Fruit fly (Drosophila melanogaster) whole organism, embryonic: ENCODE results near the gene RpL21.

ENCODE experiments used
- ATbp ChIP-seq: fragments of 200-800 bp; sonication (Bioruptor generic); optimal IDR thresholded peaks from 2 replicates; lab custom pipeline; 2017; ENCODE audit warnings: missing biosample characterization, mild to moderate bottlenecking, missing genetic modification characterization, missing genetic modification reagents
- Adf1 ChIP-seq: fragments of 200-800 bp; sonication (Bioruptor generic); IDR thresholded peaks from 2 replicates; pipeline ENCODE4 v1.3.6; 2022; ENCODE audit warnings: missing biosample characterization, missing genetic modification characterization
- Bgb ChIP-seq: fragments of 200-800 bp; sonication (Bioruptor generic); IDR thresholded peaks from 2 replicates; pipeline ENCODE4 v1.3.6; 2022; ENCODE audit warnings: missing biosample characterization, missing genetic modification characterization; ENCODE audit not compliant: partially characterized antibody
- C15 ChIP-seq: fragments of 200-800 bp; sonication (Bioruptor generic); IDR thresholded peaks from 3 replicates; pipeline ENCODE4 v1.3.6; 2022; ENCODE audit warnings: missing biosample characterization, missing genetic modification characterization
- CG10462 ChIP-seq: fragments of 200-800 bp; sonication (Bioruptor generic); optimal IDR thresholded peaks from 2 replicates; lab custom pipeline; 2016; ENCODE audit warnings: missing biosample characterization, missing genetic modification characterization
- CG10543 ChIP-seq: fragments of 200-800 bp; sonication (Bioruptor generic); optimal IDR thresholded peaks from 3 replicates; lab custom pipeline; 2017; ENCODE audit warnings: missing biosample characterization, mild to moderate bottlenecking, missing genetic modification characterization, moderate library complexity
- CG11247 ChIP-seq: fragments of 200-800 bp; sonication (Bioruptor generic); IDR thresholded peaks from 2 replicates; pipeline ENCODE4 v1.3.6; 2022; ENCODE audit warnings: missing biosample characterization, missing genetic modification characterization
- CG11560 ChIP-seq: fragments of 200-800 bp; sonication (Bioruptor generic); IDR thresholded peaks from 3 replicates; pipeline ENCODE4 v1.3.6; 2022; ENCODE audit warnings: missing biosample characterization, missing genetic modification characterization
- CG14667 ChIP-seq: fragments of 200-800 bp; sonication (Bioruptor generic); IDR thresholded peaks from 2 replicates; pipeline ENCODE4 v1.3.6; 2022; ENCODE audit warnings: missing biosample characterization, missing genetic modification characterization
- CG14860 ChIP-seq: fragments of 200-800 bp; sonication (Bioruptor generic); IDR thresholded peaks from 3 replicates; pipeline ENCODE4 v1.3.6; 2022; ENCODE audit warnings: missing biosample characterization, missing genetic modification characterization; ENCODE audit not compliant: partially characterized antibody
- CG15514 ChIP-seq: fragments of 200-800 bp; sonication (Bioruptor generic); optimal IDR thresholded peaks from 3 replicates; lab custom pipeline; 2017; ENCODE audit warnings: missing biosample characterization, missing genetic modification characterization, mild to moderate bottlenecking, moderate library complexity, missing genetic modification reagents
- CG18764 ChIP-seq: fragments of 200-800 bp; sonication (Bioruptor generic); optimal IDR thresholded peaks from 3 replicates; lab custom pipeline; 2016; ENCODE audit warnings: missing biosample characterization, missing genetic modification characterization
- CG30020 ChIP-seq: fragments of 200-800 bp; optimal IDR thresholded peaks from 2 replicates; lab custom pipeline; 2019; ENCODE audit warnings: missing biosample characterization, mild to moderate bottlenecking, missing genetic modification characterization, moderate library complexity
- CG6683 ChIP-seq: fragments of 200-800 bp; sonication (Bioruptor generic); optimal IDR thresholded peaks from 2 replicates; lab custom pipeline; 2017; ENCODE audit warnings: missing biosample characterization, mild to moderate bottlenecking, missing genetic modification characterization, missing genetic modification reagents
- CG7357 ChIP-seq: fragments of 200-800 bp; sonication (Bioruptor generic); IDR thresholded peaks from 3 replicates; pipeline ENCODE4 v1.3.6; 2022; ENCODE audit warnings: missing biosample characterization, missing genetic modification characterization
- CG8089 ChIP-seq: fragments of 200-800 bp; sonication (Bioruptor generic); optimal IDR thresholded peaks from 3 replicates; lab custom pipeline; 2016; ENCODE audit warnings: missing biosample characterization, missing genetic modification characterization
- CG9215 ChIP-seq: fragments of 200-800 bp; sonication (Bioruptor generic); IDR thresholded peaks from 2 replicates; pipeline ENCODE4 v1.3.6; 2022; ENCODE audit warnings: missing biosample characterization, missing genetic modification characterization
- Dbx ChIP-seq: fragments of 200-800 bp; sonication (Bioruptor generic); IDR thresholded peaks from 3 replicates; pipeline ENCODE4 v1.3.6; 2022; ENCODE audit warnings: missing biosample characterization, missing genetic modification characterization
- Dref ChIP-seq: fragments of 200-800 bp; sonication (Bioruptor generic); IDR thresholded peaks from 2 replicates; pipeline ENCODE4 v1.3.6; 2022; ENCODE audit warnings: missing biosample characterization, missing genetic modification characterization
- E2f1 ChIP-seq: fragments of 200-800 bp; sonication (Bioruptor generic); IDR thresholded peaks from 2 replicates; pipeline ENCODE4 v1.3.6; 2022; ENCODE audit warnings: missing biosample characterization, missing genetic modification characterization
- Fer1 ChIP-seq: fragments of 200-800 bp; sonication (Bioruptor generic); optimal IDR thresholded peaks from 2 replicates; lab custom pipeline; 2017; ENCODE audit warnings: missing biosample characterization, mild to moderate bottlenecking, missing genetic modification characterization
- MBD-R2 ChIP-seq: fragments of 200-800 bp; sonication (Bioruptor generic); IDR thresholded peaks from 2 replicates; pipeline ENCODE4 v1.3.6; 2022; ENCODE audit warnings: missing biosample characterization, missing genetic modification characterization
- Mrtf ChIP-seq: fragments of 200-800 bp; sonication (Bioruptor generic); IDR thresholded peaks from 3 replicates; pipeline ENCODE4 v1.3.6; 2022; ENCODE audit warnings: missing biosample characterization, missing genetic modification characterization
- Myb ChIP-seq: fragments of 200-800 bp; sonication (Bioruptor generic); optimal IDR thresholded peaks from 2 replicates; lab custom pipeline; 2016; ENCODE audit warnings: missing biosample characterization, missing genetic modification characterization
- Rx ChIP-seq: fragments of 200-800 bp; sonication (Bioruptor generic); IDR thresholded peaks from 2 replicates; pipeline ENCODE4 v1.3.6; 2022; ENCODE audit warnings: missing biosample characterization, missing genetic modification characterization
- aop ChIP-seq: fragments of 200-800 bp; sonication (Bioruptor generic); IDR thresholded peaks from 2 replicates; pipeline ENCODE4 v1.3.6; 2022; ENCODE audit warnings: missing biosample characterization, missing genetic modification characterization
- ap ChIP-seq: fragments of 200-800 bp; sonication (Bioruptor generic); IDR thresholded peaks from 2 replicates; pipeline ENCODE4 v1.3.6; 2022; ENCODE audit warnings: missing biosample characterization, missing genetic modification characterization
- ase ChIP-seq: fragments of 200-800 bp; sonication (Bioruptor generic); IDR thresholded peaks from 3 replicates; pipeline ENCODE4 v1.3.6; 2022; ENCODE audit warnings: missing biosample characterization, missing genetic modification characterization
- bcd ChIP-seq: fragments of 200-800 bp; sonication (Bioruptor generic); optimal IDR thresholded peaks from 2 replicates; lab custom pipeline; 2017; ENCODE audit warnings: missing biosample characterization, mild to moderate bottlenecking, missing genetic modification characterization
- bsh ChIP-seq, 2 experiments: fragments of 200-800 bp; sonication (Bioruptor generic); optimal IDR thresholded peaks; 2 replicates each; lab custom pipeline; 2017 to 2018; ENCODE audit warnings: mild to moderate bottlenecking in 2 of 2, missing biosample characterization in 2 of 2, missing genetic modification characterization in 2 of 2, moderate library complexity in 1 of 2
- cas ChIP-seq: fragments of 200-800 bp; sonication (Bioruptor generic); IDR thresholded peaks from 2 replicates; pipeline ENCODE4 v1.3.6; 2022; ENCODE audit warnings: missing biosample characterization, missing genetic modification characterization
- dan ChIP-seq: fragments of 200-800 bp; sonication (Bioruptor generic); IDR thresholded peaks from 2 replicates; pipeline ENCODE4 v1.3.6; 2022; ENCODE audit warnings: missing biosample characterization, missing genetic modification characterization
- dati ChIP-seq: fragments of 200-800 bp; sonication (Bioruptor generic); IDR thresholded peaks from 2 replicates; pipeline ENCODE4 v1.3.6; 2022; ENCODE audit warnings: missing biosample characterization, missing genetic modification characterization
- gt ChIP-seq: fragments of 200-800 bp; sonication (Bioruptor generic); IDR thresholded peaks from 2 replicates; pipeline ENCODE4 v1.3.6; 2022; ENCODE audit warnings: missing biosample characterization, missing genetic modification characterization
- knrl ChIP-seq: fragments of 200-800 bp; sonication (Bioruptor generic); IDR thresholded peaks from 3 replicates; pipeline ENCODE4 v1.3.6; 2022; ENCODE audit warnings: missing biosample characterization, missing genetic modification characterization; ENCODE audit not compliant: partially characterized antibody
- lola ChIP-seq, 3 experiments: fragments of >200 bp in 2 of 3; fragments of 200-800 bp in 1 of 3; sonication (Bioruptor generic) in 1 of 3; optimal IDR thresholded peaks; 2 replicates each; lab custom pipeline; 2017 to 2019; ENCODE audit warnings: missing biosample characterization in 3 of 3, missing genetic modification characterization in 3 of 3, mild to moderate bottlenecking in 1 of 3, moderate library complexity in 1 of 3
- nau ChIP-seq: fragments of 200-800 bp; sonication (Bioruptor generic); optimal IDR thresholded peaks from 3 replicates; lab custom pipeline; 2017; ENCODE audit warnings: missing biosample characterization, mild to moderate bottlenecking, missing genetic modification characterization, missing genetic modification reagents
- ranshi ChIP-seq: fragments of 200-800 bp; sonication (Bioruptor generic); IDR thresholded peaks from 2 replicates; pipeline ENCODE4 v1.3.6; 2022; ENCODE audit warnings: missing biosample characterization, missing genetic modification characterization
- sisA ChIP-seq: fragments of 200-800 bp; sonication (Bioruptor generic); IDR thresholded peaks from 2 replicates; pipeline ENCODE4 v1.3.6; 2022; ENCODE audit warnings: missing biosample characterization, missing genetic modification characterization
- slbo ChIP-seq: fragments of 200-800 bp; sonication (Bioruptor generic); IDR thresholded peaks from 2 replicates; pipeline ENCODE4 v1.3.6; 2022; ENCODE audit warnings: missing biosample characterization, missing genetic modification characterization
- ssp ChIP-seq: fragments of 200-800 bp; sonication (Bioruptor generic); IDR thresholded peaks from 2 replicates; pipeline ENCODE4 v1.3.6; 2022; ENCODE audit warnings: missing biosample characterization, missing genetic modification characterization
- tll ChIP-seq, 2 experiments: fragments of 200-800 bp in 1 of 2; fragments of >200 bp in 1 of 2; sonication (Bioruptor generic) in 1 of 2; optimal IDR thresholded peaks; 2 replicates each; lab custom pipeline; 2017 to 2019; ENCODE audit warnings: missing biosample characterization in 2 of 2, missing genetic modification characterization in 2 of 2, mild to moderate bottlenecking in 1 of 2, moderate library complexity in 1 of 2
- vnd ChIP-seq: fragments of 200-800 bp; sonication (Bioruptor generic); IDR thresholded peaks from 3 replicates; pipeline ENCODE4 v1.3.6; 2022; ENCODE audit warnings: missing biosample characterization, missing genetic modification characterization; ENCODE audit not compliant: partially characterized antibody
- zfh1 ChIP-seq: fragments of 200-800 bp; sonication (Bioruptor generic); IDR thresholded peaks from 3 replicates; pipeline ENCODE4 v1.3.6; 2022; ENCODE audit warnings: missing biosample characterization, missing genetic modification characterization

Gene RpL21

DNA sequence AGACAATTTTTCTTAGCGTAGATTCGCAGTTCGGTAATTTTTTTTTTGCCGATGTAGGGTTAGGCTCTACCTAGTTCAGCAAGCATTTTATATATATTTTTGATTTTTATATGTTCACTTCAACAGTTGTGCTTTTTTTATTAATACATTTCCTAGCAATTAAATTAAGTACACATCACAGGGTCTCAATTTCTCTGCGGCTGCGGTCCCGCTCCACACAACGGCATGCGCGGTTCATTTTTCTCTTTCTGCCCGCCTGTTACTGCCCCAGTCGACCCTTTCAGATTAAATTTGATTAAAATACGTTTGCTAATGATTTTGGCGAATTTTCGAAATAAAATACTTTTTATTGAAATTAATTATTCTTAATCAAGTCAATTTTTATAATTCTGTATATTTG, 45.1 kb upstream of the RpL21 start (continued):
- TF ChIP-seq Myb (no peak), sisA (GFP tag; lab: Robert Waterston, UW) (no peak), CG10543 (GFP tag; lab: Kevin White, UChicago) (no peak), lola (GFP tag; optimal IDR thresholded peaks at IDR 0.05; lab: Kevin White, UChicago) (no peak), bcd (no peak), ATbp (GFP tag; lab: Kevin White, UChicago) (no peak), Mrtf (GFP tag; lab: Robert Waterston, UW) (no peak), CG30020 (peak; percentile 87), bsh (GFP tag; optimal IDR thresholded peaks at IDR 0.05; lab: Kevin White, UChicago) (no peak), CG6683 (GFP tag; lab: Kevin White, UChicago) (no peak), Fer1 (GFP tag; lab: Kevin White, UChicago) (no peak), Dbx (GFP tag; lab: Robert Waterston, UW) (no peak), nau (GFP tag; lab: Kevin White, UChicago) (no peak), CG9215 (GFP tag; lab: Robert Waterston, UW) (no peak), Adf1 (GFP tag; lab: Robert Waterston, UW) (no peak), CG8089 (GFP tag; lab: Kevin White, UChicago) (no peak), aop (GFP tag; lab: Robert Waterston, UW) (no peak)
- TF ChIP-seq, all 482 proteins: peak for 5

DNA sequence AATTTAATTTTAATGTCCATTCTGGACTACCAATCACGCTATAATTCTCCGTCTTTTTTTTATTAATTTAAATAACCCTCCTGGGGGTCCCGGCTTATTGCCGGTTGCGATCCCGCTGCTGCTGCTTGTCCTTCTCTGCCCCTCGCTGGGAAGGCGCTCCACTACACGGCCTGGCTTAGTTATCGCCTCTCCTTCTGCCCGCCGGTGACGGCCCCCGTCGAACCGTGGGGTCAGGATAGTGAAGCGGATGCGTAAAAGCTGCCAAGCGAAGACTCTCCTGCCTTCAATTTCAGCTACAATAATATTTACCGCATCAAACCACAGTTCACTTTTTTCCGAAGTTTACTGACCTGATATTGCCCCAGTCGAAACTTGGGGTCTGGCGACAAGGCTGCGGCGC, 34.2 kb upstream of the RpL21 start:
- TF ChIP-seq knrl (GFP tag; lab: Robert Waterston, UW): peak; percentile 25; the same call in 2 of the 3 replicates
- TF ChIP-seq gt: 0 out of 2 replicates have a peak, but pooled peaks have one; percentile 13
- 0 out of 2 replicates have a peak, but pooled peaks have one; percentile 26 for TF ChIP-seq CG14667
- TF ChIP-seq CG11247 (GFP tag; lab: Robert Waterston, UW): 0 out of 2 replicates have a peak, but pooled peaks have one; percentile 55
- peak; percentile 34; the same call in 1 of the 2 replicates for TF ChIP-seq Dref (GFP tag; lab: Robert Waterston, UW)
- TF ChIP-seq CG9215 (GFP tag; lab: Robert Waterston, UW): peak; percentile 34; the same call in 1 of the 2 replicates
- TF ChIP-seq Rx (GFP tag; lab: Robert Waterston, UW): 0 out of 2 replicates have a peak, but pooled peaks have one; percentile 12
- peak; percentile 22; the same call in 1 of the 2 replicates for TF ChIP-seq ranshi (GFP tag; lab: Robert Waterston, UW)
- peak; percentile 43; the same call in 1 of the 2 replicates for TF ChIP-seq ssp
- no peak for TF ChIP-seq slbo (GFP tag; lab: Robert Waterston, UW)
- TF ChIP-seq dati (GFP tag; lab: Robert Waterston, UW): 0 out of 2 replicates have a peak, but pooled peaks have one; percentile 11
- TF ChIP-seq MBD-R2 (GFP tag; lab: Robert Waterston, UW): no peak
- TF ChIP-seq CG11560 (tag; lab: Robert Waterston, UW): peak; percentile 18; the same call in 1 of the 3 replicates
- TF ChIP-seq Bgb (GFP tag; lab: Robert Waterston, UW): no peak
- 0 out of 3 replicates have a peak, but pooled peaks have one; percentile 30 for TF ChIP-seq ase (GFP tag; lab: Robert Waterston, UW)
- 0 out of 2 replicates have a peak, but pooled peaks have one; percentile 18 for TF ChIP-seq E2f1
- TF ChIP-seq ap: 0 out of 2 replicates have a peak, but pooled peaks have one; percentile 12
- no peak for TF ChIP-seq tll (GFP tag; optimal IDR thresholded peaks at IDR 0.05; lab: Kevin White, UChicago)
- peak; percentile 34; the same call in 2 of the 3 replicates for TF ChIP-seq vnd
- 0 out of 3 replicates have a peak, but pooled peaks have one; percentile 7 for TF ChIP-seq C15 (GFP tag; lab: Robert Waterston, UW)
- TF ChIP-seq zfh1 (GFP tag; lab: Robert Waterston, UW): no peak
- peak; percentile 28; the same call in 1 of the 2 replicates for TF ChIP-seq cas (GFP tag; lab: Robert Waterston, UW)
- TF ChIP-seq CG15514 (GFP tag; lab: Kevin White, UChicago): no peak
- TF ChIP-seq CG18764 (GFP tag; lab: Kevin White, UChicago): no peak
- peak; percentile 54; the same call in 1 of the 2 replicates for TF ChIP-seq dan (GFP tag; lab: Robert Waterston, UW)
- TF ChIP-seq CG14860 (GFP tag; lab: Robert Waterston, UW): peak; percentile 28; the same call in 1 of the 3 replicates
- TF ChIP-seq CG10462: no peak
- TF ChIP-seq CG7357: 0 out of 3 replicates have a peak, but pooled peaks have one; percentile 38
